Worm (Caenorhabditis elegans) whole organism, late embryonic: Measurements from ENCODE around the gene set-4.

Source experiments
- T23F11.4 ChIP-seq: fragments of 200-800 bp; sonication (Bioruptor generic); optimal IDR thresholded peaks from 2 replicates; lab custom pipeline; 2018; ENCODE audit warnings: mild to moderate bottlenecking, missing genetic modification characterization, missing compliant biosample characterization
- Y22D7AL.16 ChIP-seq: sonication (generic microtip); optimal IDR thresholded peaks from 2 replicates; lab custom pipeline; 2016; ENCODE audit warnings: missing genetic modification characterization, missing compliant biosample characterization
- ahr-1 ChIP-seq: sonication (generic microtip); optimal IDR thresholded peaks from 2 replicates; lab custom pipeline; 2016; ENCODE audit warnings: missing genetic modification characterization, missing compliant biosample characterization
- ama-1 ChIP-seq: fragments of 150-350 bp; optimal IDR thresholded peaks from 2 replicates; lab custom pipeline; 2014
- ceh-14 ChIP-seq: sonication (generic microtip); optimal IDR thresholded peaks from 2 replicates; lab custom pipeline; 2016; ENCODE audit warnings: missing genotype, missing genetic modification characterization, missing compliant biosample characterization
- ceh-19 ChIP-seq: fragments of 200-800 bp; sonication (Bioruptor generic); optimal IDR thresholded peaks from 2 replicates; lab custom pipeline; 2018; ENCODE audit warnings: mild to moderate bottlenecking, missing genetic modification characterization, missing compliant biosample characterization
- ceh-2 ChIP-seq: sonication (generic microtip); optimal IDR thresholded peaks from 2 replicates; lab custom pipeline; 2016; ENCODE audit warnings: missing genotype, missing genetic modification characterization, missing compliant biosample characterization
- ceh-31 ChIP-seq: sonication (generic microtip); optimal IDR thresholded peaks from 2 replicates; lab custom pipeline; 2016; ENCODE audit warnings: missing genetic modification characterization, missing compliant biosample characterization
- ceh-34 ChIP-seq: sonication (generic microtip); optimal IDR thresholded peaks from 2 replicates; lab custom pipeline; 2016; ENCODE audit warnings: mild to moderate bottlenecking, missing genetic modification characterization, missing compliant biosample characterization
- ceh-45 ChIP-seq: fragments of 200-800 bp; sonication (Bioruptor generic); IDR thresholded peaks from 2 replicates; pipeline ENCODE4 v1.3.6; 2022; ENCODE audit warnings: missing genetic modification reagents, missing genetic modification characterization, missing compliant biosample characterization
- ceh-9 ChIP-seq: sonication (generic microtip); optimal IDR thresholded peaks from 2 replicates; lab custom pipeline; 2016; ENCODE audit warnings: mild to moderate bottlenecking, missing genetic modification characterization, inconsistent platforms, missing compliant biosample characterization
- dve-1 ChIP-seq: sonication (generic microtip); optimal IDR thresholded peaks from 2 replicates; lab custom pipeline; 2017; ENCODE audit warnings: antibody characterized with exemption, mild to moderate bottlenecking, missing genetic modification characterization, missing compliant biosample characterization
- elt-2 ChIP-seq: sonication (generic microtip); optimal IDR thresholded peaks from 2 replicates; lab custom pipeline; 2016; ENCODE audit warnings: missing genetic modification reagents, missing genetic modification characterization, missing compliant biosample characterization
- eyg-1 ChIP-seq: sonication (generic microtip); optimal IDR thresholded peaks from 2 replicates; lab custom pipeline; 2016; ENCODE audit warnings: missing genotype, missing genetic modification characterization, missing compliant biosample characterization
- fkh-10 ChIP-seq: fragments of 150-350 bp; optimal IDR thresholded peaks from 2 replicates; lab custom pipeline; 2014; ENCODE audit warnings: missing biosample characterization, missing genetic modification reagents, missing genetic modification characterization
- gmeb-2 ChIP-seq: sonication (generic microtip); optimal IDR thresholded peaks from 2 replicates; lab custom pipeline; 2016; ENCODE audit warnings: missing genetic modification characterization, inconsistent platforms, missing compliant biosample characterization
- hlh-6 ChIP-seq: sonication (generic microtip); optimal IDR thresholded peaks from 2 replicates; lab custom pipeline; 2016; ENCODE audit warnings: missing genotype, missing genetic modification characterization, missing compliant biosample characterization
- hlh-8 ChIP-seq: sonication (generic microtip); optimal IDR thresholded peaks from 2 replicates; lab custom pipeline; 2016; ENCODE audit warnings: missing genotype, missing genetic modification characterization, missing compliant biosample characterization
- lin-11 ChIP-seq: fragments of 200-800 bp; sonication (Bioruptor generic); optimal IDR thresholded peaks from 2 replicates; lab custom pipeline; 2018; ENCODE audit warnings: mild to moderate bottlenecking, missing genetic modification characterization, missing compliant biosample characterization
- mec-3 ChIP-seq: sonication (generic microtip); optimal IDR thresholded peaks from 2 replicates; lab custom pipeline; 2016; ENCODE audit warnings: borderline replicate concordance, missing genetic modification characterization, missing compliant biosample characterization
- nfya-1 ChIP-seq: sonication (generic microtip); optimal IDR thresholded peaks from 2 replicates; lab custom pipeline; 2017; ENCODE audit warnings: missing genetic modification characterization, mild to moderate bottlenecking, missing compliant biosample characterization, antibody characterized with exemption, moderate library complexity
- nhr-11 ChIP-seq: fragments of 150-350 bp; optimal IDR thresholded peaks from 2 replicates; lab custom pipeline; 2014; ENCODE audit warnings: missing biosample characterization, missing genetic modification characterization
- nhr-232 ChIP-seq: sonication (generic microtip); optimal IDR thresholded peaks from 2 replicates; lab custom pipeline; 2016; ENCODE audit warnings: missing genetic modification characterization, missing compliant biosample characterization
- npax-4 ChIP-seq: sonication (generic microtip); optimal IDR thresholded peaks from 2 replicates; lab custom pipeline; 2016; ENCODE audit warnings: missing genetic modification characterization, missing compliant biosample characterization
- pqm-1 ChIP-seq: sonication (generic microtip); optimal IDR thresholded peaks from 2 replicates; lab custom pipeline; 2016; ENCODE audit warnings: missing genetic modification characterization, missing compliant biosample characterization
- pros-1 ChIP-seq: fragments of 150-350 bp; optimal IDR thresholded peaks from 2 replicates; lab custom pipeline; 2014; ENCODE audit warnings: missing biosample characterization, missing genetic modification reagents, missing genetic modification characterization
- ref-2 ChIP-seq: sonication (generic microtip); optimal IDR thresholded peaks from 2 replicates; lab custom pipeline; 2016; ENCODE audit warnings: missing genetic modification characterization, missing compliant biosample characterization
- rnt-1 ChIP-seq: sonication (generic microtip); optimal IDR thresholded peaks from 2 replicates; lab custom pipeline; 2016; ENCODE audit warnings: missing genetic modification characterization, missing compliant biosample characterization
- sdc-2 ChIP-seq: sonication (generic microtip); optimal IDR thresholded peaks from 2 replicates; lab custom pipeline; 2016; ENCODE audit warnings: missing genotype, missing genetic modification characterization, missing compliant biosample characterization
- sox-2 ChIP-seq: fragments of 200-800 bp; sonication (Bioruptor generic); IDR thresholded peaks from 2 replicates; pipeline ENCODE4 v1.3.6; 2022; ENCODE audit warnings: missing genetic modification reagents, missing genetic modification characterization, missing compliant biosample characterization
- tbx-2 ChIP-seq: sonication (generic microtip); optimal IDR thresholded peaks from 2 replicates; lab custom pipeline; 2016; ENCODE audit warnings: missing genetic modification characterization, missing compliant biosample characterization
- tbx-7 ChIP-seq: sonication (generic microtip); optimal IDR thresholded peaks from 2 replicates; lab custom pipeline; 2016; ENCODE audit warnings: missing genotype, missing genetic modification characterization, missing compliant biosample characterization
- unc-42 ChIP-seq: sonication (generic microtip); optimal IDR thresholded peaks from 2 replicates; lab custom pipeline; 2016; ENCODE audit warnings: missing genotype, missing genetic modification characterization, missing compliant biosample characterization
- ztf-16 ChIP-seq: sonication (generic microtip); optimal IDR thresholded peaks from 2 replicates; lab custom pipeline; 2017; ENCODE audit warnings: missing genetic modification characterization, missing compliant biosample characterization

The set-4 gene

DNA sequence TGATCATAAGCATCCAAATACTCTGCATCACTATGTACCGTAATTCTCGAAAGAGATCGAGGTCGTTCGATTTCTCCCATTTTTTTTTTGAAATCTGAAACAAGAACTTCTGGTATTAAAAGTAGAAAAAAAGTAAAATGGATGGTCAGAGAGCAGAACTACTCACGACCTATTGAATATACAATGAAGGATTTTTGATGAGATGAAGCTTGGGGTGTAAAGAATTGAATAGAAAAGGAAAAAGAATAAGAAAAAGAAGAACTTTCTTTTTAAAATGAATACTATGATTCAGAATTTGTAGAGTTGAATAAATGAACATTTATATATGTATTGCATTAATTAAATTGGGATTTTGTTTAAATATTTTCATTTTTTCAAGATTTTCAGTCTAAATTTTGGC is 2.7 kb upstream of the set-4 start, which contains the start of gene ttc-39B:
ttc-39B (minus strand) TSS at position 101 of the 400 bp plus-strand sequence.
- TF ChIP-seq tbx-2 (tag; lab: Kevin White, UChicago) (no peak), ceh-14 (tag; lab: Kevin White, UChicago) (no peak), nfya-1 (tag; lab: Kevin White, UChicago) (no peak), ceh-45 (no peak), nhr-232 (tag; lab: Kevin White, UChicago) (no peak), dve-1 (tag; lab: Kevin White, UChicago) (no peak), ceh-19 (GFP tag; lab: Kevin White, UChicago) (no peak)

DNA sequence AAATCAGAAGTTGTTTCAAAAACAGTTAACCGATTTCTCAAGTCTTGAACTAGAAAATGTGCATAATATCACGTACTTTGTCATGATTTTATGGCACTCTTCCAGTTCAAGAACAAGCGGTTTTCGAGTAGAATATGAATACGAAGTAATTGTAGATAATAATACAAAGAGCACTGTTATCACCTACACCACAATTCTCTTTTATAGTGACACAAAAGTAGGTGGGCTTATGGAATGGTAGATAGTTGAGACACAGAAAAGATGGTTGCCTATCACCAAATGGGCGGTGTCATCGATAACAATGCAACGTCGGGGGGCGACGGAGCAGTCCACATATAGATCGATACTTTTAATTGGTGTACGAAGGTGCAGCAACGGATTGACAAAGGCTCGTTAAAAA is 2.5 kb downstream of the set-4 start:
- TF ChIP-seq elt-2 (tag; lab: Kevin White, UChicago): peak; percentile 97
- TF ChIP-seq hlh-8: no peak
- TF ChIP-seq pros-1 (tag; lab: Kevin White, UChicago): no peak

DNA sequence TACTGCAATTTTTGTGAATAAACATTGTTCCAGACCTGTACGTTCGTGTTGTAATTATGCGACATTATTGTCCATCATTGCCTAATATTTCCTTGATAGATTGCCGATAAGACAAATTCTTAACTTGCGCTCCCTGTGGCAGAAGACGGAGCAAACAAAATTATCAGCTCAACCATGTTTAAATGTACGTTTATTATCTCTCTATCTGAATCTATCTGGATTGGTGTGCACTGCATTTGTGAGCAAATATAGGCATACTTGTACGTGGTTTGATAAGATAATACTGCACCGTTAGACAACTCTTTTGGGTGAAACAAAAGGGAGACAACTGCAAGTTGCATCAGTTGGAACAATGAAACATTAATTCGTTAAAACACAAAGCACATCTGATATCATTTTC is 3.8 kb downstream of the set-4 start:
- TF ChIP-seq lin-11 (tag; lab: Kevin White, UChicago) (no peak), ceh-19 (GFP tag; lab: Kevin White, UChicago) (no peak), elt-2 (tag; lab: Kevin White, UChicago) (peak; percentile 97), pqm-1 (peak; percentile 58), ama-1 (lab: Kevin White, UChicago) (no peak), dve-1 (tag; lab: Kevin White, UChicago) (peak; percentile 37), ztf-16 (tag; lab: Kevin White, UChicago) (no peak), ahr-1 (tag; lab: Kevin White, UChicago) (no peak), nhr-11 (tag; lab: Kevin White, UChicago) (no peak), Y22D7AL.16 (tag; lab: Kevin White, UChicago) (no peak), hlh-6 (no peak), fkh-10 (GFP tag; lab: Kevin White, UChicago) (no peak)

DNA sequence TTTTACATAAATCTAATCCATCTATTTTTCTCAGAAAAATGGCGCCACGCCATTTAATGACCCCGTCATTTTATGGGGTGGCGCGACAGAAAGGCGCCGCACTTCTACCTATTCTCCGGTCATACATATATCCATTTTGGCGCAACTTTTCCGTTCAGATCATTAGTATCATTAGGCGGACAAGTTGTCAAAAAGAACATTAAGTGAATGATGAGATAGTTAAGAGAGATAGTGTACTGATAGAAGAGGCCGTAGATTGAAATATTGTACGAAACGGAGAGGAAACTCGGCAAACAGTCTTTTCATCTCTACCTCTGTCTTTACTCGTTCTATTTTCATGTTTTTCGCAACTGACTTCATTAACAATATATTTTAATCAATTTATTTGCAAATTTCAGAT is 7.1 kb downstream of the set-4 start, which contains the start of gene sma-6:
sma-6 (plus strand) TSS at position 399 of the 400 bp plus-strand sequence.
- TF ChIP-seq sdc-2 (tag; lab: Kevin White, UChicago): no peak
- TF ChIP-seq, all 69 proteins: peak for 0

DNA sequence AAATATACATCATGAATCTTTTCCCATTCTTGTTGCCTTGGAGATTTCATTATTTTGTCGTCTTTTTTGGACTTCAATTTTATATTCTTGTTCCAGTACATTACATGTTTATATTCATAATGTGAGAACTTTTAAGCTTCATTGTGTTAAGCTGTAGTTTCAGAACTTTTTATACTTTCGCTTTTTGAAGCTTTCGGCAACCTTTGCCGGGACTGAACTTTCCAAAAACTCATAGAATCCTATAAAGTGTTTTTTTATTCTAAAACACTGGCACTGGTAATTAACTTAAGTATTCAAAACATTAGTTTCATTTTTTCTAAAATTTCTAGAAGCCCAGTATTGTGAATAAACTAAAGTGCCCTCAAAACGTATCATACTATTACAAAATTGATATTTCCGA is 8.2 kb downstream of the set-4 start, which contains the start of gene C32D5.4:
C32D5.4 (minus strand) TSS at position 101 of the 400 bp plus-strand sequence.
- no peak for TF ChIP-seq ahr-1 (tag; lab: Kevin White, UChicago)
- TF ChIP-seq ceh-14 (tag; lab: Kevin White, UChicago): no peak
- TF ChIP-seq ztf-16 (tag; lab: Kevin White, UChicago): no peak
- TF ChIP-seq pqm-1: no peak
- TF ChIP-seq ceh-9 (tag; lab: Kevin White, UChicago): no peak
- TF ChIP-seq hlh-6: no peak
- TF ChIP-seq gmeb-2: no peak
- no peak for TF ChIP-seq rnt-1 (tag; lab: Kevin White, UChicago)
- no peak for TF ChIP-seq npax-4 (tag; lab: Kevin White, UChicago)
- no peak for TF ChIP-seq ceh-31 (tag; lab: Kevin White, UChicago)
- no peak for TF ChIP-seq unc-42 (tag; lab: Kevin White, UChicago)
- TF ChIP-seq nfya-1 (tag; lab: Kevin White, UChicago): no peak
- no peak for TF ChIP-seq tbx-7 (tag; lab: Kevin White, UChicago)
- TF ChIP-seq nhr-232 (tag; lab: Kevin White, UChicago): no peak
- TF ChIP-seq ref-2 (tag; lab: Kevin White, UChicago): no peak
- no peak for TF ChIP-seq sdc-2 (tag; lab: Kevin White, UChicago)

DNA sequence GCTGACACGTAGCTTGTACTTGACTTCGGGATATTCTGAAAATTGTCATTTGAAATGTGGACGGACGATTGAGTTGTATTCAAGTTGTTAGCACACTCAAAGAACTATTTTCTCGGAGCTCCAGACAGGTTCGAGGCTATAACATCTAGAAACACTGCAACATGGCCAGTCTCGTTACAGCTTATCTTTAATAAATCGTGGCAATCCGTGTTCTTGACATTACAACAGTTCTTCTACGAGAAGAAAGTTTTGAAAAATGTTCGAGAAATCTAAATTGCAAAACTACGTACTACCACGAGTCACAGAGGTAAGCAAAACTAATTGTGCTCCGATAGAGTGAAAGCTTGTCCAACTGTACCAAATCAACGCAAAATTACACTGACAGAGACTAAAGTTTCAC is 9.1 kb downstream of the set-4 start:
- TF ChIP-seq ceh-34 (tag; lab: Kevin White, UChicago) (no peak), tbx-7 (tag; lab: Kevin White, UChicago) (no peak), hlh-6 (no peak), tbx-2 (tag; lab: Kevin White, UChicago) (no peak), ceh-2 (tag; lab: Kevin White, UChicago) (no peak), eyg-1 (tag; lab: Kevin White, UChicago) (no peak), hlh-8 (no peak), sox-2 (no peak), mec-3 (tag; lab: Kevin White, UChicago) (no peak), T23F11.4 (GFP tag; lab: Kevin White, UChicago) (no peak)
